Worm (Caenorhabditis elegans) whole organism, L1 larva: ENCODE results near the gene rips-1.

Experiments
- alr-1 ChIP-seq: fragments of 200-800 bp; sonication (Bioruptor generic); optimal IDR thresholded peaks from 2 replicates; lab custom pipeline; 2018; ENCODE audit warnings: borderline replicate concordance, mild to moderate bottlenecking, missing genetic modification characterization, missing compliant biosample characterization
- elt-3 ChIP-seq, 6 experiments: fragments of 150-350 bp in 1 of 6; sonication (generic microtip); optimal IDR thresholded peaks; 2 replicates each; lab custom pipeline; 2017 to 2018; ENCODE audit warnings: missing biosample characterization in 6 of 6, missing genetic modification characterization in 6 of 6, inconsistent platforms in 1 of 6
- lin-39 ChIP-seq: fragments of 150-350 bp; optimal IDR thresholded peaks from 2 replicates; lab custom pipeline; 2014; ENCODE audit warnings: missing biosample characterization, missing genetic modification reagents, missing genetic modification characterization
- nhr-11 ChIP-seq: fragments of 150-350 bp; optimal IDR thresholded peaks from 2 replicates; lab custom pipeline; 2014; ENCODE audit warnings: missing biosample characterization, missing genetic modification characterization
- nhr-76 ChIP-seq: sonication (generic microtip); optimal IDR thresholded peaks from 2 replicates; lab custom pipeline; 2017; ENCODE audit warnings: missing biosample characterization, missing genetic modification characterization
- unc-130 ChIP-seq: fragments of 150-350 bp; optimal IDR thresholded peaks from 2 replicates; lab custom pipeline; 2017; ENCODE audit warnings: missing biosample characterization, missing genetic modification characterization, inconsistent platforms

- TF ChIP-seq unc-130 (tag; lab: Kevin White, UChicago) (no peak), alr-1 (tag; lab: Kevin White, UChicago) (no peak), nhr-76 (tag; lab: Kevin White, UChicago) (no peak), elt-3 (tag; optimal IDR thresholded peaks at IDR 0.05; lab: Kevin White, UChicago) (no peak), nhr-11 (no peak), lin-39 (no peak)
Observed at ce11 chrV:3820875-3821274, 49.1 kb downstream of the rips-1 start.
